Fruit fly (Drosophila melanogaster) whole organism: ENCODE results near the gene Doc1.

Experiments used
- CG8478 ChIP-seq: fragments of >200 bp; optimal IDR thresholded peaks from 2 replicates; lab custom pipeline; 2018; ENCODE audit warnings: inconsistent platforms
- EcR ChIP-seq, 2 experiments: fragments of >200 bp; optimal IDR thresholded peaks; 2 replicates each; lab custom pipeline; 2017; ENCODE audit warnings: missing biosample characterization in 2 of 2, missing genetic modification characterization in 2 of 2, missing genetic modification reagents in 2 of 2
- pan ChIP-seq: fragments of >200 bp; optimal IDR thresholded peaks from 2 replicates; lab custom pipeline; 2017
- psq ChIP-seq: fragments of >200 bp; optimal IDR thresholded peaks from 2 replicates; lab custom pipeline; 2017
- usp ChIP-seq: fragments of >200 bp; optimal IDR thresholded peaks from 2 replicates; lab custom pipeline; 2017; ENCODE audit warnings: missing biosample characterization, missing genetic modification characterization, mixed read lengths

DNA sequence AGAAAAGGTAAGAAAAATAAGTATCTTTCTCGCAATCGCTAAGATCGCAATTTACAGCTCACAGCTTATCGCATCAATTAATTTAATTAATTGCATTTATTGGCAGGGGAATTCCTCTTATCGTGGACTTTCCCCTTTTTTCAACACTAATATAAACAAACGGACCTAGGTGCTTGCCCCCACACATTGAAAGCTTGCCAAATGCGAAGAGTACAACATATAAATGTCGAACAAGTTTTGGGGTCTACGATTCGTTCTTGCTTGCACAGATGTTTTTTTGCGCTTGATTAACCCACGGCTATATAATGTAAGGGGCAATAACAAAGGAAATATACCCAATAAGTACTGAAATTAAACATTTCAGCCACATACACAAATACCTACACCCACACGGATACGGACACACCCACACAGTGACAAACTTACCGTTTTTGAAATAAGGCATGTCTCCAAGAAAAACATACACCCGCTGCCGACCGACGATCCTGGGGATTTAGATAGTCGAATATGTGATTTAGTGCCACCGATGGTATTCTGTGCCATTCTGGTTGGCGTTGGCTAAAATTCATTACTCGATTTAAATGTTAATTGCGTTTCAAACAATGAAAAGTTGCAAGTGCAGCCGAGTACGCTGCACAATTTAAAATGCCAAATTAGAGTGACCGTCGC lies 31.0 kb downstream of the Doc1 start:
- TF ChIP-seq EcR (GFP tag; optimal IDR thresholded peaks at IDR 0.05; lab: Kevin White, UChicago) (peak; percentile 13 to 45), psq (lab: Kevin White, UChicago) (no peak), CG8478 (lab: Kevin White, UChicago) (no peak), pan (lab: Kevin White, UChicago) (no peak), usp (no peak)
